Fruit fly (Drosophila melanogaster) whole organism, embryonic: ENCODE measurements around the gene Scgalpha.

Experiments
- CG10543 ChIP-seq: fragments of 200-800 bp; sonication (Bioruptor generic); optimal IDR thresholded peaks from 3 replicates; lab custom pipeline; 2017; ENCODE audit warnings: missing biosample characterization, mild to moderate bottlenecking, missing genetic modification characterization, moderate library complexity
- CG10959 ChIP-seq: fragments of 200-800 bp; sonication (Bioruptor generic); IDR thresholded peaks from 2 replicates; pipeline ENCODE4 v1.3.6; 2022; ENCODE audit warnings: missing biosample characterization, missing genetic modification characterization
- CG17186 ChIP-seq: fragments of 200-800 bp; sonication (Bioruptor generic); optimal IDR thresholded peaks from 3 replicates; lab custom pipeline; 2017; ENCODE audit warnings: missing biosample characterization, missing genetic modification reagents, missing genetic modification characterization
- CG17612 ChIP-seq: fragments of 200-800 bp; sonication (Bioruptor generic); IDR thresholded peaks from 2 replicates; pipeline ENCODE4 v1.3.6; 2022; ENCODE audit warnings: missing biosample characterization, missing genetic modification characterization
- CG18476 ChIP-seq: fragments of 200-800 bp; sonication (Bioruptor generic); optimal IDR thresholded peaks from 2 replicates; lab custom pipeline; 2016; ENCODE audit warnings: missing biosample characterization, mild to moderate bottlenecking, missing genetic modification characterization
- CG33213 ChIP-seq: fragments of 200-800 bp; sonication (Bioruptor generic); optimal IDR thresholded peaks from 3 replicates; lab custom pipeline; 2016; ENCODE audit warnings: missing biosample characterization, missing genetic modification characterization
- CG3838 ChIP-seq: fragments of 200-800 bp; sonication (Bioruptor generic); optimal IDR thresholded peaks from 3 replicates; lab custom pipeline; 2016; ENCODE audit warnings: missing biosample characterization, missing genetic modification characterization
- CG4404 ChIP-seq: fragments of 200-800 bp; sonication (Bioruptor generic); IDR thresholded peaks from 2 replicates; pipeline ENCODE4 v1.3.6; 2022; ENCODE audit warnings: missing biosample characterization, missing genetic modification characterization
- CG4424 ChIP-seq: fragments of 200-800 bp; sonication (Bioruptor generic); optimal IDR thresholded peaks from 3 replicates; lab custom pipeline; 2016; ENCODE audit warnings: missing biosample characterization, missing genetic modification characterization
- CG5245 ChIP-seq: fragments of 200-800 bp; sonication (Bioruptor generic); optimal IDR thresholded peaks from 3 replicates; lab custom pipeline; 2016; ENCODE audit warnings: missing biosample characterization, missing genetic modification characterization
- CG7271 ChIP-seq: fragments of 200-800 bp; sonication (Bioruptor generic); optimal IDR thresholded peaks from 2 replicates; lab custom pipeline; 2018; ENCODE audit warnings: missing biosample characterization, mild to moderate bottlenecking, missing genetic modification characterization, moderate library complexity
- CkIIα-i1 ChIP-seq: fragments of 200-800 bp; sonication (Bioruptor generic); IDR thresholded peaks from 2 replicates; pipeline ENCODE4 v1.3.6; 2022; ENCODE audit warnings: missing biosample characterization, missing genetic modification characterization
- Dip3 ChIP-seq: fragments of 200-800 bp; sonication (Bioruptor generic); optimal IDR thresholded peaks from 3 replicates; lab custom pipeline; 2016; ENCODE audit warnings: missing biosample characterization, missing genetic modification characterization
- Dref ChIP-seq: fragments of 200-800 bp; sonication (Bioruptor generic); IDR thresholded peaks from 2 replicates; pipeline ENCODE4 v1.3.6; 2022; ENCODE audit warnings: missing biosample characterization, missing genetic modification characterization
- E2f1 ChIP-seq: fragments of 200-800 bp; sonication (Bioruptor generic); IDR thresholded peaks from 2 replicates; pipeline ENCODE4 v1.3.6; 2022; ENCODE audit warnings: missing biosample characterization, missing genetic modification characterization
- Fer3 ChIP-seq: fragments of 200-800 bp; sonication (Bioruptor generic); optimal IDR thresholded peaks from 2 replicates; lab custom pipeline; 2018; ENCODE audit warnings: missing biosample characterization, mild to moderate bottlenecking, missing genetic modification characterization, moderate library complexity
- Gsc ChIP-seq: fragments of 200-800 bp; sonication (Bioruptor generic); IDR thresholded peaks from 2 replicates; pipeline ENCODE4 v1.3.6; 2022; ENCODE audit warnings: missing biosample characterization, missing genetic modification characterization
- H2.0 ChIP-seq: fragments of 200-800 bp; sonication (Bioruptor generic); IDR thresholded peaks from 2 replicates; pipeline ENCODE4 v1.3.6; 2022; ENCODE audit warnings: missing biosample characterization, missing genetic modification characterization
- HHEX ChIP-seq: fragments of 200-800 bp; sonication (Bioruptor generic); optimal IDR thresholded peaks from 3 replicates; lab custom pipeline; 2017; ENCODE audit warnings: missing biosample characterization, mild to moderate bottlenecking, missing genetic modification characterization, missing genetic modification reagents
- HLH3B ChIP-seq: fragments of 200-800 bp; sonication (Bioruptor generic); IDR thresholded peaks from 2 replicates; pipeline ENCODE4 v1.3.6; 2022; ENCODE audit warnings: missing biosample characterization, missing genetic modification characterization
- Lpt ChIP-seq: fragments of >200 bp; optimal IDR thresholded peaks from 2 replicates; lab custom pipeline; 2018; ENCODE audit warnings: missing biosample characterization, missing genetic modification characterization
- MBD-R2 ChIP-seq: fragments of 200-800 bp; sonication (Bioruptor generic); IDR thresholded peaks from 2 replicates; pipeline ENCODE4 v1.3.6; 2022; ENCODE audit warnings: missing biosample characterization, missing genetic modification characterization
- Meics ChIP-seq: fragments of 200-800 bp; sonication (Bioruptor generic); optimal IDR thresholded peaks from 2 replicates; lab custom pipeline; 2017; ENCODE audit warnings: missing biosample characterization, mild to moderate bottlenecking, missing genetic modification characterization
- NFAT ChIP-seq: fragments of 200-800 bp; sonication (Bioruptor generic); IDR thresholded peaks from 2 replicates; pipeline ENCODE4 v1.3.6; 2022; ENCODE audit warnings: missing biosample characterization, missing genetic modification characterization
- Neu2 ChIP-seq: fragments of 200-800 bp; sonication (Bioruptor generic); optimal IDR thresholded peaks from 3 replicates; lab custom pipeline; 2016; ENCODE audit warnings: missing biosample characterization, missing genetic modification characterization, borderline replicate concordance
- NfI ChIP-seq: fragments of 200-800 bp; sonication (Bioruptor generic); optimal IDR thresholded peaks from 3 replicates; lab custom pipeline; 2018; ENCODE audit warnings: missing biosample characterization, mild to moderate bottlenecking, missing genetic modification characterization, moderate library complexity
- PHDP ChIP-seq: fragments of 200-800 bp; sonication (Bioruptor generic); optimal IDR thresholded peaks from 3 replicates; lab custom pipeline; 2018; ENCODE audit warnings: missing biosample characterization, mild to moderate bottlenecking, missing genetic modification characterization, moderate library complexity
- Side ChIP-seq: fragments of 200-800 bp; sonication (Bioruptor generic); optimal IDR thresholded peaks from 2 replicates; lab custom pipeline; 2016; ENCODE audit warnings: missing biosample characterization, missing genetic modification characterization
- Trl ChIP-seq, 3 experiments: fragments of >200 bp in 2 of 3; fragments of 200-800 bp in 1 of 3; sonication (Bioruptor generic) in 1 of 3; optimal IDR thresholded peaks; 2 replicates in 1 of 3; 3 replicates in 2 of 3; lab custom pipeline; 2016 to 2017; ENCODE audit warnings: missing biosample characterization in 1 of 3, missing genetic modification characterization in 1 of 3
- ab ChIP-seq: fragments of 200-800 bp; sonication (Bioruptor generic); optimal IDR thresholded peaks from 2 replicates; lab custom pipeline; 2016; ENCODE audit warnings: missing biosample characterization, missing genetic modification characterization
- abd-A ChIP-seq: fragments of 200-800 bp; sonication (Bioruptor generic); optimal IDR thresholded peaks from 3 replicates; lab custom pipeline; 2019; ENCODE audit warnings: missing biosample characterization, mild to moderate bottlenecking, missing genetic modification characterization, moderate library complexity
- bab2 ChIP-seq: fragments of 200-800 bp; sonication (Bioruptor generic); optimal IDR thresholded peaks from 2 replicates; lab custom pipeline; 2016; ENCODE audit warnings: missing biosample characterization, missing genetic modification characterization
- chm ChIP-seq: fragments of 200-800 bp; sonication (Bioruptor generic); IDR thresholded peaks from 2 replicates; pipeline ENCODE4 v1.3.6; 2022; ENCODE audit warnings: missing biosample characterization, missing genetic modification characterization
- corto ChIP-seq: fragments of 200-800 bp; sonication (Bioruptor generic); optimal IDR thresholded peaks from 2 replicates; lab custom pipeline; 2016; ENCODE audit warnings: missing biosample characterization, mild to moderate bottlenecking, missing genetic modification characterization, moderate library complexity
- disco-r ChIP-seq: fragments of 200-800 bp; sonication (Bioruptor generic); optimal IDR thresholded peaks from 2 replicates; lab custom pipeline; 2016; ENCODE audit warnings: missing biosample characterization, missing genetic modification characterization
- esg ChIP-seq: fragments of 200-800 bp; sonication (Bioruptor generic); conservative IDR thresholded peaks from 2 replicates; pipeline ENCODE4 v1.3.6; 2022; ENCODE audit warnings: missing biosample characterization, missing genetic modification characterization
- gce ChIP-seq: fragments of 200-800 bp; sonication (Bioruptor generic); IDR thresholded peaks from 3 replicates; pipeline ENCODE4 v1.3.6; 2022; ENCODE audit warnings: missing biosample characterization, missing genetic modification characterization
- h ChIP-seq: fragments of >200 bp; optimal IDR thresholded peaks from 2 replicates; lab custom pipeline; 2017
- her ChIP-seq: fragments of 200-800 bp; sonication (Bioruptor generic); optimal IDR thresholded peaks from 2 replicates; lab custom pipeline; 2016; ENCODE audit warnings: missing biosample characterization, missing genetic modification characterization
- klu ChIP-seq: fragments of 200-800 bp; sonication (Bioruptor generic); IDR thresholded peaks from 2 replicates; pipeline ENCODE4 v1.3.6; 2022; ENCODE audit warnings: missing biosample characterization, missing genetic modification characterization
- maf-S ChIP-seq: fragments of 200-800 bp; sonication (Bioruptor generic); optimal IDR thresholded peaks from 2 replicates; lab custom pipeline; 2016; ENCODE audit warnings: missing biosample characterization, missing genetic modification characterization
- nau ChIP-seq: fragments of 200-800 bp; sonication (Bioruptor generic); optimal IDR thresholded peaks from 3 replicates; lab custom pipeline; 2017; ENCODE audit warnings: missing biosample characterization, mild to moderate bottlenecking, missing genetic modification characterization, missing genetic modification reagents
- odd ChIP-seq: fragments of 200-800 bp; sonication (Bioruptor generic); optimal IDR thresholded peaks from 2 replicates; lab custom pipeline; 2017; ENCODE audit warnings: missing biosample characterization, mild to moderate bottlenecking, missing genetic modification characterization
- shn ChIP-seq: fragments of 200-800 bp; sonication (Bioruptor generic); optimal IDR thresholded peaks from 3 replicates; lab custom pipeline; 2016; ENCODE audit warnings: missing biosample characterization, missing genetic modification characterization
- slbo ChIP-seq: fragments of 200-800 bp; sonication (Bioruptor generic); IDR thresholded peaks from 2 replicates; pipeline ENCODE4 v1.3.6; 2022; ENCODE audit warnings: missing biosample characterization, missing genetic modification characterization
- slou ChIP-seq: fragments of 200-800 bp; sonication (Bioruptor generic); optimal IDR thresholded peaks from 3 replicates; lab custom pipeline; 2016; ENCODE audit warnings: missing biosample characterization, missing genetic modification characterization
- sqz ChIP-seq: fragments of 200-800 bp; sonication (Bioruptor generic); optimal IDR thresholded peaks from 3 replicates; lab custom pipeline; 2018; ENCODE audit warnings: missing biosample characterization, mild to moderate bottlenecking, missing genetic modification characterization
- sr ChIP-seq: fragments of 200-800 bp; sonication (Bioruptor generic); IDR thresholded peaks from 3 replicates; pipeline ENCODE4 v1.3.6; 2022; ENCODE audit warnings: missing biosample characterization, missing genetic modification characterization
- tgo ChIP-seq: fragments of 200-800 bp; sonication (Bioruptor generic); IDR thresholded peaks from 3 replicates; pipeline ENCODE4 v1.3.6; 2022; ENCODE audit warnings: missing biosample characterization, missing genetic modification characterization
- zen ChIP-seq: fragments of 200-800 bp; sonication (Bioruptor generic); optimal IDR thresholded peaks from 3 replicates; lab custom pipeline; 2018; ENCODE audit warnings: missing biosample characterization, mild to moderate bottlenecking, missing genetic modification characterization, moderate library complexity
- zen2 ChIP-seq: fragments of 200-800 bp; sonication (Bioruptor generic); IDR thresholded peaks from 3 replicates; pipeline ENCODE4 v1.3.6; 2022; ENCODE audit warnings: missing biosample characterization, missing genetic modification characterization; ENCODE audit not compliant: partially characterized antibody

Scgalpha gene

dm6 chr2L:8279400-8280065 is 23.7 kb upstream of the Scgalpha start (continued):
- TF ChIP-seq CG18476 (GFP tag; lab: Kevin White, UChicago) (peak; percentile 50), CG17186 (GFP tag; lab: Kevin White, UChicago) (no peak), odd (GFP tag; lab: Kevin White, UChicago) (peak; percentile 33), slbo (GFP tag; lab: Robert Waterston, UW) (peak; percentile 36), CG17612 (GFP tag; lab: Robert Waterston, UW) (no peak), CG33213 (GFP tag; lab: Kevin White, UChicago) (peak; percentile 60), Neu2 (GFP tag; lab: Kevin White, UChicago) (no peak), corto (GFP tag; lab: Kevin White, UChicago) (peak; percentile 94), Meics (GFP tag; lab: Kevin White, UChicago) (peak; percentile 4), sqz (GFP tag; lab: Kevin White, UChicago) (peak; percentile 11), CG10959 (GFP tag; lab: Robert Waterston, UW) (peak; percentile 81), nau (no peak), CkIIα-i1 (GFP tag; lab: Robert Waterston, UW) (no peak), Dref (GFP tag; lab: Robert Waterston, UW) (no peak), zen2 (GFP tag; lab: Robert Waterston, UW) (no peak), tgo (GFP tag; lab: Robert Waterston, UW) (peak; percentile 33; the same call in 1 of the 3 replicates), PHDP (tag; lab: Kevin White, UChicago) (peak; percentile 46), h (lab: Kevin White, UChicago) (no peak), CG5245 (GFP tag; lab: Kevin White, UChicago) (peak; percentile 60), NFAT (GFP tag; lab: Robert Waterston, UW) (no peak), bab2 (peak; percentile 58), Fer3 (peak; percentile 11), sr (GFP tag; lab: Robert Waterston, UW) (no peak), her (GFP tag; lab: Kevin White, UChicago) (no peak), MBD-R2 (GFP tag; lab: Robert Waterston, UW) (no peak), HHEX (peak; percentile 49), NfI (GFP tag; lab: Kevin White, UChicago) (peak; percentile 2), disco-r (peak; percentile 17), esg (GFP tag; lab: Robert Waterston, UW) (peak; percentile 46; the same call in 1 of the 2 replicates), Side (GFP tag; lab: Kevin White, UChicago) (peak; percentile 35), Gsc (GFP tag; lab: Robert Waterston, UW) (no peak), gce (GFP tag; lab: Robert Waterston, UW) (no peak), CG4404 (peak; percentile 77), Trl (optimal IDR thresholded peaks at IDR 0.05; lab: Kevin White, UChicago) (no peak), Trl (GFP tag; optimal IDR thresholded peaks at IDR 0.05; lab: Kevin White, UChicago) (peak; percentile 6), Dip3 (GFP tag; lab: Kevin White, UChicago) (peak; percentile 7), shn (GFP tag; lab: Kevin White, UChicago) (no peak), zen (tag; lab: Kevin White, UChicago) (peak; percentile 71), maf-S (GFP tag; lab: Kevin White, UChicago) (peak; percentile 17), CG10543 (GFP tag; lab: Kevin White, UChicago) (no peak), CG4424 (GFP tag; lab: Kevin White, UChicago) (peak; percentile 76), abd-A (no peak), klu (GFP tag; lab: Robert Waterston, UW) (peak; percentile 18; the same call in 1 of the 2 replicates), slou (no peak), CG3838 (GFP tag; lab: Kevin White, UChicago) (peak; percentile 21), ab (GFP tag; lab: Kevin White, UChicago) (no peak), HLH3B (GFP tag; lab: Robert Waterston, UW) (peak; percentile 46; the same call in 1 of the 2 replicates), E2f1 (GFP tag; lab: Robert Waterston, UW) (peak; percentile 55; the same call in 1 of the 2 replicates), chm (GFP tag; lab: Robert Waterston, UW) (peak; percentile 71; the same call in 1 of the 2 replicates), H2.0 (peak; percentile 35; the same call in 1 of the 2 replicates), CG7271 (tag; lab: Kevin White, UChicago) (peak; percentile 46), Lpt (GFP tag; lab: Kevin White, UChicago) (no peak)
